Fruit fly (Drosophila melanogaster): ENCODE results near the gene CG14422.

dm6 chrX:2993098-2993773 lies 50.0 kb downstream of the CG14422 start:
- TF ChIP-seq pan (optimal IDR thresholded peaks at IDR 0.05) = no peak
- TF ChIP-seq Dll (optimal IDR thresholded peaks at IDR 0.05) = no peak
- no peak for TF ChIP-seq CG8478 (optimal IDR thresholded peaks at IDR 0.05)
- TF ChIP-seq usp (GFP tag; optimal IDR thresholded peaks at IDR 0.05) = no peak

Measured in whole organism.